Worm (Caenorhabditis elegans) whole organism, L3 larva: Measurements from ENCODE around the gene inx-10.

ENCODE experiments used
- R02D3.7 ChIP-seq: fragments of 150-350 bp; optimal IDR thresholded peaks from 2 replicates; lab custom pipeline; 2014; ENCODE audit warnings: missing biosample characterization, missing genetic modification characterization
- ZK546.5 ChIP-seq: sonication (generic microtip); optimal IDR thresholded peaks from 2 replicates; lab custom pipeline; 2017; ENCODE audit warnings: missing biosample characterization, missing genetic modification characterization
- aly-2 ChIP-seq: fragments of 150-350 bp; optimal IDR thresholded peaks from 2 replicates; lab custom pipeline; 2014; ENCODE audit warnings: missing biosample characterization, missing genetic modification characterization
- ceh-28 ChIP-seq: fragments of 150-350 bp; optimal IDR thresholded peaks from 2 replicates; lab custom pipeline; 2014; ENCODE audit warnings: missing biosample characterization, missing genetic modification reagents, missing genetic modification characterization
- daf-12 ChIP-seq: fragments of 150-350 bp; optimal IDR thresholded peaks from 2 replicates; lab custom pipeline; 2014; ENCODE audit warnings: missing biosample characterization, missing genetic modification reagents, missing genetic modification characterization
- egl-5 ChIP-seq: fragments of 150-350 bp; optimal IDR thresholded peaks from 2 replicates; lab custom pipeline; 2017; ENCODE audit warnings: missing biosample characterization, missing genetic modification reagents, missing genetic modification characterization, inconsistent platforms
- elt-1 ChIP-seq: fragments of 150-350 bp; optimal IDR thresholded peaks from 2 replicates; lab custom pipeline; 2014; ENCODE audit warnings: missing biosample characterization, missing genetic modification characterization
- elt-2 ChIP-seq: sonication (generic microtip); optimal IDR thresholded peaks from 2 replicates; lab custom pipeline; 2016; ENCODE audit warnings: missing genetic modification reagents, mild to moderate bottlenecking, missing genetic modification characterization, missing compliant biosample characterization
- elt-3 ChIP-seq, 3 experiments: fragments of 150-350 bp in 1 of 3; sonication (generic microtip) in 2 of 3; optimal IDR thresholded peaks; 2 replicates in 2 of 3; 4 replicates in 1 of 3; lab custom pipeline; 2014 to 2017; ENCODE audit warnings: missing biosample characterization in 3 of 3, missing genetic modification characterization in 3 of 3
- eor-1 ChIP-seq, 2 experiments: fragments of 150-350 bp; optimal IDR thresholded peaks; 2 replicates each; lab custom pipeline; 2014 to 2018; ENCODE audit warnings: missing biosample characterization in 2 of 2, missing genetic modification characterization in 2 of 2
- fkh-10 ChIP-seq: sonication (generic microtip); optimal IDR thresholded peaks from 2 replicates; lab custom pipeline; 2017; ENCODE audit warnings: missing biosample characterization, missing genetic modification reagents, missing genetic modification characterization
- jun-1 ChIP-seq: fragments of 150-350 bp; optimal IDR thresholded peaks from 2 replicates; lab custom pipeline; 2014; ENCODE audit warnings: missing biosample characterization, missing genetic modification reagents, missing genetic modification characterization
- lin-15B ChIP-seq: fragments of 150-350 bp; optimal IDR thresholded peaks from 2 replicates; lab custom pipeline; 2014; ENCODE audit warnings: missing biosample characterization, missing genetic modification characterization
- lin-39 ChIP-seq: fragments of 150-350 bp; optimal IDR thresholded peaks from 2 replicates; lab custom pipeline; 2018; ENCODE audit warnings: missing biosample characterization, missing genetic modification reagents, missing genetic modification characterization
- mdl-1 ChIP-seq: fragments of 150-350 bp; optimal IDR thresholded peaks from 2 replicates; lab custom pipeline; 2014; ENCODE audit warnings: missing biosample characterization, missing genetic modification characterization
- nfya-1 ChIP-seq: sonication (generic microtip); optimal IDR thresholded peaks from 2 replicates; lab custom pipeline; 2017; ENCODE audit warnings: missing genetic modification characterization, mild to moderate bottlenecking, missing compliant biosample characterization, antibody characterized with exemption, moderate library complexity; ENCODE audit not compliant: insufficient read depth
- nhr-12 ChIP-seq: fragments of 150-350 bp; optimal IDR thresholded peaks from 2 replicates; lab custom pipeline; 2014; ENCODE audit warnings: missing biosample characterization, missing genetic modification characterization
- nhr-23 ChIP-seq: fragments of 150-350 bp; optimal IDR thresholded peaks from 2 replicates; lab custom pipeline; 2014; ENCODE audit warnings: missing biosample characterization, missing genetic modification reagents, missing genetic modification characterization
- nhr-237 ChIP-seq: fragments of 150-350 bp; optimal IDR thresholded peaks from 2 replicates; lab custom pipeline; 2014; ENCODE audit warnings: missing biosample characterization, missing genetic modification characterization
- nhr-25 ChIP-seq: sonication (generic microtip); optimal IDR thresholded peaks from 2 replicates; lab custom pipeline; 2017; ENCODE audit warnings: missing biosample characterization, missing genetic modification characterization
- nhr-28 ChIP-seq: fragments of 150-350 bp; optimal IDR thresholded peaks from 2 replicates; lab custom pipeline; 2014; ENCODE audit warnings: missing biosample characterization, missing genetic modification characterization
- nhr-43 ChIP-seq: sonication (generic microtip); optimal IDR thresholded peaks from 2 replicates; lab custom pipeline; 2016; ENCODE audit warnings: mild to moderate bottlenecking, missing genetic modification characterization, missing compliant biosample characterization; ENCODE audit not compliant: poor library complexity, severe bottlenecking
- nhr-76 ChIP-seq: fragments of 150-350 bp; sonication (generic microtip); optimal IDR thresholded peaks from 5 replicates; lab custom pipeline; 2014; ENCODE audit warnings: missing biosample characterization, missing genetic modification characterization
- pqm-1 ChIP-seq: fragments of 150-350 bp; optimal IDR thresholded peaks from 2 replicates; lab custom pipeline; 2017; ENCODE audit warnings: missing biosample characterization, missing genetic modification characterization, inconsistent platforms
- skn-1 ChIP-seq: fragments of 150-350 bp; optimal IDR thresholded peaks from 2 replicates; lab custom pipeline; 2014; ENCODE audit warnings: missing biosample characterization, missing genetic modification characterization
- snpc-4 ChIP-seq: fragments of 150-350 bp; optimal IDR thresholded peaks from 2 replicates; lab custom pipeline; 2014; ENCODE audit warnings: missing biosample characterization, missing genetic modification characterization
- unc-62 ChIP-seq: fragments of 150-350 bp; sonication (generic microtip); optimal IDR thresholded peaks from 4 replicates; lab custom pipeline; 2014; ENCODE audit warnings: missing biosample characterization, missing genetic modification reagents, missing genetic modification characterization
- zag-1 ChIP-seq: fragments of 150-350 bp; optimal IDR thresholded peaks from 2 replicates; lab custom pipeline; 2014; ENCODE audit warnings: missing biosample characterization, missing genetic modification characterization
- ztf-11 ChIP-seq: fragments of 150-350 bp; optimal IDR thresholded peaks from 2 replicates; lab custom pipeline; 2014; ENCODE audit warnings: missing biosample characterization, missing genetic modification characterization

inx-10 gene

ce11 chrV:9220444-9220843 lies 13.2 kb upstream of the inx-10 start (continued):
- TF ChIP-seq elt-3 (tag; optimal IDR thresholded peaks at IDR 0.05; lab: Kevin White, UChicago) (no peak), snpc-4 (tag; lab: Kevin White, UChicago) (no peak), R02D3.7 (tag; lab: Kevin White, UChicago) (no peak), skn-1 (tag; lab: Kevin White, UChicago) (peak; percentile 46), mdl-1 (tag; lab: Kevin White, UChicago) (no peak), nhr-12 (tag; lab: Kevin White, UChicago) (no peak), elt-2 (peak; percentile 44), aly-2 (tag; lab: Kevin White, UChicago) (no peak), elt-1 (tag; lab: Kevin White, UChicago) (no peak), nhr-43 (tag; lab: Kevin White, UChicago) (no peak)

DNA sequence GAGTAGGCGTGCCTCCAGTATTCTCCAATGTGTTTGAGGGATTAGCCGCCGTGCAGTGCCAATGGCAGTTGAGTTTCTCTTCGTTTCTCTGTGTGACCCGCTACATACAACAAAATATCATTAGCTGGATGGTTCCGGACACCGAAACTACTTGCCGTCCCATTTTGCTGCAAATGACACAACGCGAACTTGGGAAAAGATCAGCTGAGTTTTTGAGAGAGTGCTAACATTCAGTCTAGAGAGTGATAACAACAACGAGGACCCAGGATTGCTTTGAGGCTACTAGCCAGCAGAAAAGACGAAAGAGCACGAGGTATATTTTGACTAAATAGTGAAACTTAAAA lies 12.1 kb upstream of the inx-10 start:
- TF ChIP-seq egl-5 (tag; lab: Kevin White, UChicago) = no peak
- no peak for TF ChIP-seq nhr-23
- TF ChIP-seq ztf-11 = no peak

- TF ChIP-seq elt-2 (peak; percentile 77), unc-62 (GFP tag; lab: Kevin White, UChicago) (peak; percentile 92), jun-1 (tag; lab: Kevin White, UChicago) (no peak), lin-39 (tag; lab: Kevin White, UChicago) (peak; percentile 71), pqm-1 (tag; lab: Kevin White, UChicago) (peak; percentile 45), egl-5 (tag; lab: Kevin White, UChicago) (no peak), lin-15B (tag; lab: Kevin White, UChicago) (peak; percentile 5), mdl-1 (tag; lab: Kevin White, UChicago) (no peak), nfya-1 (tag; lab: Kevin White, UChicago) (peak; percentile 47), snpc-4 (tag; lab: Kevin White, UChicago) (peak; percentile 13), skn-1 (tag; lab: Kevin White, UChicago) (peak; percentile 67)
These were observed 11.5 kb upstream of the inx-10 start for ce11 chrV:9218655-9219389.

- TF ChIP-seq unc-62 (GFP tag; lab: Kevin White, UChicago) (peak; percentile 93), lin-39 (tag; lab: Kevin White, UChicago) (peak; percentile 54), zag-1 (no peak), elt-1 (tag; lab: Kevin White, UChicago) (peak; percentile 84)
These were observed 10.9 kb upstream of the inx-10 start for ce11 chrV:9218214-9218613.

ce11 chrV:9217158-9217557 lies 9.9 kb upstream of the inx-10 start, which contains the start of gene pacs-1:
Gene pacs-1, minus strand, starts transcription at chrV:9217258.
- TF ChIP-seq ZK546.5 (tag; lab: Kevin White, UChicago) (no peak), zag-1 (no peak), nhr-43 (tag; lab: Kevin White, UChicago) (no peak), nhr-12 (tag; lab: Kevin White, UChicago) (no peak), elt-1 (tag; lab: Kevin White, UChicago) (no peak), daf-12 (tag; lab: Kevin White, UChicago) (no peak), nhr-28 (no peak), pqm-1 (tag; lab: Kevin White, UChicago) (no peak), eor-1 (tag; optimal IDR thresholded peaks at IDR 0.05; lab: Kevin White, UChicago) (no peak), snpc-4 (tag; lab: Kevin White, UChicago) (no peak), nhr-237 (tag; lab: Kevin White, UChicago) (no peak)

DNA sequence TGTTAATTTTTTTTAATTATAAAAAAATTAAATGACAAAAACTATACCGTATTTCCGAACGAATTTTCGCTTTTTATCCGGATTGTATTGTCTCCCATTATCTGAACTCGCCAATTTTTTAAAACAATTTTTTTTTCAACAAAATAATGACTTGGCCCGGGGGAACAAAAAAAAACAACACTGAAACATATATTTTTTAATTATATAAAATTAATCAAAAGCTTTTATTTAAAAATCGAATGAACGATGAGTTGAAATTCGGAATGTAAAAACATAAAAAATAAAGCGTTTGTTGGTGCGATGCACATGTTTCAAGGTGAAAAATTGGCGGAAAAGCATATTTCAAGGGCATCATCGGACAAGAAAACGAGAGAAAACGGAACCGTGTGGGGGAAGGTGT lies 6.3 kb upstream of the inx-10 start, which contains the start of gene mdt-27:
TSS of gene mdt-27 (minus strand) at position 101 of the 400 bp plus-strand sequence.
- TF ChIP-seq nhr-76 (tag; lab: Kevin White, UChicago) (no peak), nhr-25 (tag; lab: Kevin White, UChicago) (no peak), zag-1 (no peak), fkh-10 (GFP tag; lab: Kevin White, UChicago) (no peak), ceh-28 (no peak)
